Fruit fly (Drosophila melanogaster) whole organism, embryonic: Measurements from ENCODE around the gene CG13676.

Experiments
- Atf3 ChIP-seq: fragments of 200-800 bp; sonication (Bioruptor generic); optimal IDR thresholded peaks from 3 replicates; lab custom pipeline; 2016; ENCODE audit warnings: missing biosample characterization, missing genetic modification characterization
- Awh ChIP-seq: fragments of 200-800 bp; sonication (Bioruptor generic); IDR thresholded peaks from 2 replicates; pipeline ENCODE4, ENCODE4 v1.3.6; 2022; ENCODE audit warnings: missing biosample characterization, missing genetic modification characterization
- B-H1 ChIP-seq: fragments of 200-800 bp; sonication (Bioruptor generic); IDR thresholded peaks from 3 replicates; pipeline ENCODE4 v1.3.6; 2022; ENCODE audit warnings: missing biosample characterization, missing genetic modification characterization
- CG13775 ChIP-seq: fragments of 200-800 bp; sonication (Bioruptor generic); optimal IDR thresholded peaks from 3 replicates; lab custom pipeline; 2017; ENCODE audit warnings: missing biosample characterization, mild to moderate bottlenecking, missing genetic modification characterization
- CG14014 ChIP-seq: fragments of 200-800 bp; sonication (Bioruptor generic); IDR thresholded peaks from 2 replicates; pipeline ENCODE4 v1.3.6; 2022; ENCODE audit warnings: missing biosample characterization, missing genetic modification characterization
- CG14965 ChIP-seq: fragments of 200-800 bp; sonication (Bioruptor generic); optimal IDR thresholded peaks from 2 replicates; lab custom pipeline; 2016; ENCODE audit warnings: missing biosample characterization, missing genetic modification characterization, borderline replicate concordance
- CG15011 ChIP-seq: fragments of 200-800 bp; sonication (Bioruptor generic); optimal IDR thresholded peaks from 3 replicates; lab custom pipeline; 2018; ENCODE audit warnings: missing biosample characterization, mild to moderate bottlenecking, missing genetic modification characterization
- CG17328 ChIP-seq: fragments of 200-800 bp; sonication (Bioruptor generic); IDR thresholded peaks from 2 replicates; pipeline ENCODE4 v1.3.6; 2022; ENCODE audit warnings: missing biosample characterization, missing genetic modification characterization
- CG17361 ChIP-seq: fragments of 200-800 bp; sonication (Bioruptor generic); IDR thresholded peaks from 3 replicates; pipeline ENCODE4 v1.3.6; 2022; ENCODE audit warnings: missing biosample characterization, missing genetic modification characterization
- CG17829 ChIP-seq: fragments of 200-800 bp; optimal IDR thresholded peaks from 2 replicates; lab custom pipeline; 2019; ENCODE audit warnings: missing biosample characterization, mild to moderate bottlenecking, missing genetic modification characterization, moderate library complexity
- CG18011 ChIP-seq: fragments of 200-800 bp; sonication (Bioruptor generic); optimal IDR thresholded peaks from 2 replicates; lab custom pipeline; 2017; ENCODE audit warnings: missing biosample characterization, missing genetic modification characterization, mild to moderate bottlenecking, moderate library complexity, missing genotype
- CG18619 ChIP-seq: fragments of 200-800 bp; sonication (Bioruptor generic); optimal IDR thresholded peaks from 3 replicates; lab custom pipeline; 2017; ENCODE audit warnings: missing biosample characterization, mild to moderate bottlenecking, missing genetic modification characterization
- CG2129 ChIP-seq: fragments of 200-800 bp; sonication (Bioruptor generic); IDR thresholded peaks from 2 replicates; pipeline ENCODE4 v1.3.6; 2022; ENCODE audit warnings: missing biosample characterization, missing genetic modification characterization; ENCODE audit not compliant: partially characterized antibody
- CG2199 ChIP-seq: fragments of 200-800 bp; sonication (Bioruptor generic); IDR thresholded peaks from 3 replicates; pipeline ENCODE4 v1.3.6; 2022; ENCODE audit warnings: missing biosample characterization, missing genetic modification characterization
- CG30431 ChIP-seq: fragments of 200-800 bp; sonication (Bioruptor generic); optimal IDR thresholded peaks from 2 replicates; lab custom pipeline; 2017; ENCODE audit warnings: missing biosample characterization, missing genetic modification characterization
- CG32532 ChIP-seq: fragments of 200-800 bp; sonication (Bioruptor generic); IDR thresholded peaks from 2 replicates; pipeline ENCODE4 v1.3.6; 2022; ENCODE audit warnings: missing biosample characterization, missing genetic modification characterization
- CG3847 ChIP-seq: fragments of 200-800 bp; sonication (Bioruptor generic); IDR thresholded peaks from 2 replicates; pipeline ENCODE4 v1.3.6; 2022; ENCODE audit warnings: missing biosample characterization, missing genetic modification characterization
- CG4360 ChIP-seq: fragments of 200-800 bp; sonication (Bioruptor generic); IDR thresholded peaks from 2 replicates; pipeline ENCODE4 v1.3.6; 2022; ENCODE audit warnings: missing biosample characterization, missing genetic modification characterization
- CG5953 ChIP-seq: fragments of 200-800 bp; sonication (Bioruptor generic); IDR thresholded peaks from 2 replicates; pipeline ENCODE4 v1.3.6; 2022; ENCODE audit warnings: missing biosample characterization, missing genetic modification characterization
- CG6654 ChIP-seq: fragments of 200-800 bp; sonication (Bioruptor generic); optimal IDR thresholded peaks from 2 replicates; lab custom pipeline; 2017; ENCODE audit warnings: missing biosample characterization, mild to moderate bottlenecking, missing genetic modification characterization
- CG6854 ChIP-seq: fragments of 200-800 bp; sonication (Bioruptor generic); optimal IDR thresholded peaks from 3 replicates; lab custom pipeline; 2017; ENCODE audit warnings: missing biosample characterization, mild to moderate bottlenecking, missing genetic modification characterization
- CG7839 ChIP-seq: fragments of 200-800 bp; sonication (Bioruptor generic); optimal IDR thresholded peaks from 3 replicates; lab custom pipeline; 2018; ENCODE audit warnings: missing biosample characterization, mild to moderate bottlenecking, missing genetic modification characterization, moderate library complexity
- CG8478 ChIP-seq: fragments of >200 bp; optimal IDR thresholded peaks from 2 replicates; lab custom pipeline; 2018
- Deaf1 ChIP-seq: fragments of 200-800 bp; optimal IDR thresholded peaks from 3 replicates; lab custom pipeline; 2019; ENCODE audit warnings: missing biosample characterization, mild to moderate bottlenecking, missing genetic modification characterization, moderate library complexity
- Dip3 ChIP-seq: fragments of 200-800 bp; sonication (Bioruptor generic); optimal IDR thresholded peaks from 3 replicates; lab custom pipeline; 2016; ENCODE audit warnings: missing biosample characterization, missing genetic modification characterization
- Doc2 ChIP-seq: fragments of 200-800 bp; sonication (Bioruptor generic); IDR thresholded peaks from 2 replicates; pipeline ENCODE4 v1.3.6; 2022; ENCODE audit warnings: missing biosample characterization, missing genetic modification characterization
- Drgx ChIP-seq: fragments of 200-800 bp; sonication (Bioruptor generic); IDR thresholded peaks from 2 replicates; pipeline ENCODE4 v1.3.6; 2022; ENCODE audit warnings: missing biosample characterization, missing genetic modification characterization
- Hmx ChIP-seq: fragments of 200-800 bp; sonication (Bioruptor generic); optimal IDR thresholded peaks from 2 replicates; lab custom pipeline; 2016; ENCODE audit warnings: missing biosample characterization, missing genetic modification characterization
- Myb ChIP-seq: fragments of 200-800 bp; sonication (Bioruptor generic); optimal IDR thresholded peaks from 2 replicates; lab custom pipeline; 2016; ENCODE audit warnings: missing biosample characterization, missing genetic modification characterization
- NfI ChIP-seq: fragments of 200-800 bp; sonication (Bioruptor generic); optimal IDR thresholded peaks from 3 replicates; lab custom pipeline; 2018; ENCODE audit warnings: missing biosample characterization, mild to moderate bottlenecking, missing genetic modification characterization, moderate library complexity
- Rfx ChIP-seq: fragments of 200-800 bp; sonication (Bioruptor generic); IDR thresholded peaks from 2 replicates; pipeline ENCODE4 v1.3.6; 2022; ENCODE audit warnings: missing biosample characterization, missing genetic modification characterization
- Ssrp ChIP-seq: fragments of 200-800 bp; sonication (Bioruptor generic); optimal IDR thresholded peaks from 2 replicates; lab custom pipeline; 2018; ENCODE audit warnings: missing biosample characterization, mild to moderate bottlenecking, missing genetic modification characterization, moderate library complexity
- Tbp ChIP-seq: fragments of >200 bp; optimal IDR thresholded peaks from 2 replicates; lab custom pipeline; 2018; ENCODE audit warnings: missing biosample characterization, missing genetic modification characterization
- ash1 ChIP-seq: fragments of 200-800 bp; sonication (Bioruptor generic); optimal IDR thresholded peaks from 2 replicates; lab custom pipeline; 2018; ENCODE audit warnings: missing biosample characterization, mild to moderate bottlenecking, missing genetic modification characterization
- dimm ChIP-seq: fragments of 200-800 bp; sonication (Bioruptor generic); IDR thresholded peaks from 2 replicates; pipeline ENCODE4 v1.3.6; 2022; ENCODE audit warnings: missing biosample characterization, missing genetic modification characterization
- dpn ChIP-seq, 2 experiments: fragments of 200-800 bp; sonication (Bioruptor generic); optimal IDR thresholded peaks; 3 replicates each; lab custom pipeline; 2016; ENCODE audit warnings: missing biosample characterization in 2 of 2, missing genetic modification characterization in 2 of 2
- en ChIP-seq: fragments of 200-800 bp; sonication (Bioruptor generic); optimal IDR thresholded peaks from 2 replicates; lab custom pipeline; 2016; ENCODE audit warnings: missing biosample characterization, missing genetic modification characterization
- ham ChIP-seq: fragments of 200-800 bp; sonication (Bioruptor generic); IDR thresholded peaks from 2 replicates; pipeline ENCODE4 v1.3.6; 2022; ENCODE audit warnings: missing biosample characterization, missing genetic modification characterization
- kay ChIP-seq: fragments of 200-800 bp; sonication (Bioruptor generic); optimal IDR thresholded peaks from 2 replicates; lab custom pipeline; 2016; ENCODE audit warnings: missing biosample characterization, missing genetic modification characterization
- luna ChIP-seq: fragments of 200-800 bp; sonication (Bioruptor generic); optimal IDR thresholded peaks from 2 replicates; lab custom pipeline; 2016; ENCODE audit warnings: missing biosample characterization, missing genetic modification characterization
- nerfin-2 ChIP-seq: fragments of 200-800 bp; sonication (Bioruptor generic); IDR thresholded peaks from 2 replicates; pipeline ENCODE4 v1.3.6; 2022; ENCODE audit warnings: missing biosample characterization, missing genetic modification characterization; ENCODE audit not compliant: partially characterized antibody
- prd ChIP-seq, 3 experiments: fragments of >200 bp in 2 of 3; fragments of 200-800 bp in 1 of 3; sonication (Bioruptor generic) in 1 of 3; optimal IDR thresholded peaks in 2 of 3; IDR thresholded peaks in 1 of 3; 2 replicates in 2 of 3; 3 replicates in 1 of 3; pipeline versions ENCODE4 v1.3.6 to Lab custom; 2017 to 2022; ENCODE audit warnings: missing biosample characterization in 1 of 3, missing genetic modification characterization in 1 of 3
- repo ChIP-seq: fragments of 200-800 bp; sonication (Bioruptor generic); optimal IDR thresholded peaks from 2 replicates; lab custom pipeline; 2016; ENCODE audit warnings: missing biosample characterization, missing genetic modification characterization
- ro ChIP-seq: fragments of 200-800 bp; sonication (Bioruptor generic); IDR thresholded peaks from 2 replicates; pipeline ENCODE4 v1.3.6; 2022; ENCODE audit warnings: missing biosample characterization, missing genetic modification characterization
- seq ChIP-seq: fragments of 200-800 bp; sonication (Bioruptor generic); IDR thresholded peaks from 2 replicates; pipeline ENCODE4 v1.3.6; 2022; ENCODE audit warnings: missing biosample characterization, missing genetic modification characterization
- sug ChIP-seq: fragments of 200-800 bp; optimal IDR thresholded peaks from 2 replicates; lab custom pipeline; 2019; ENCODE audit warnings: missing biosample characterization, mild to moderate bottlenecking, missing genetic modification characterization, moderate library complexity
- tap ChIP-seq: fragments of 200-800 bp; optimal IDR thresholded peaks from 3 replicates; lab custom pipeline; 2019; ENCODE audit warnings: missing biosample characterization, mild to moderate bottlenecking, missing genetic modification characterization, moderate library complexity
- trh ChIP-seq: fragments of 200-800 bp; sonication (Bioruptor generic); optimal IDR thresholded peaks from 2 replicates; lab custom pipeline; 2016; ENCODE audit warnings: missing biosample characterization, missing genetic modification characterization

The CG13676 gene

DNA sequence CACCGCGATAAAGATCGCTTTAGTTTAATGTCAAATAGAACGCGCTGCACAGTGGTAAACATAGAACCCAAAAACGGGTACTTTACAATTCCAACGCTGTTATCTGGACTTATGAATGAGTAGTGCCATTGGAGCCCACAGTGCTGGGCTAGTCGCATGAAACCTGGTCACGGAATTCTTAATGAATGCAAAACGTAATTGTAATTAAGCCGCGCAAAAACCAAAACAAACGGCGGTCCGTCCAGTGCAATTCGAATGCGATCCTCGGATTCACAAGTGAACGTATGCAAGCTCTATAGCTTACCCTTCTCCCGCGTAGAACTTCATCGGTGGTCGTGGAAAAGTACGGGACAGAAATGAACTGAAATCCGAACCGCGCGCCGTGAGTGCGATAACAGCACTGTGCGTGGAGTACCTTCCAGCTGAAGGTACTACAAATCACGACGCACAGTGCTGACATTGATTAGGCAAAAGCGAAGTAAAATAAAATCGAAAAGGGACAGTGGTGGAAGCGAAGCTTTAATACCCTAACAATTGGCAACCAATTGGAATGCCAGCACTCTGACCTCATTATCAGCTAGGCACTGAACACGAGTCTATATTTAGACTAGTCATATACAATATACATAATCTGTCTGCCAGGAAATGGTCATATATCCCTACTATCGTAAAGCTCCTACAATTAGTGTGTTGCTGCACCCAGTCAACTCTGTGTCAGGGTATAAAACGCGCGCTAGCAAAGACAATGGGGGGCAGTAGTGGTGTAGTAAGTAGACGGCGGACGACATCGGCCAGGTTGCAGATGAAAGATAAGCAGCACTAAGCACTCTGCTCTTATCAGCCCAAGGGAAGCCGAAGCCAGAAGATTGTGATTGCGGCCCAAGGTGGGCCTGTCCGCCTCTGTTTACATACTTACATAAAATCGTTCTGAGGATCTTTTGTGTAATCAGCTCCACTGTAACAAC, 33.9 kb upstream of the CG13676 start (continued):
- TF ChIP-seq seq (GFP tag; lab: Robert Waterston, UW) (peak; percentile 47), CG2199 (no peak), CG14965 (GFP tag; lab: Kevin White, UChicago) (no peak), luna (GFP tag; lab: Kevin White, UChicago) (peak; percentile 1), ro (GFP tag; lab: Robert Waterston, UW) (no peak), ash1 (GFP tag; lab: Kevin White, UChicago) (no peak), dpn (GFP tag; optimal IDR thresholded peaks at IDR 0.05; lab: Kevin White, UChicago) (peak; percentile 38 to 48), CG14014 (0 out of 2 replicates have a peak, but pooled peaks have one; percentile 5), trh (no peak), Atf3 (GFP tag; lab: Kevin White, UChicago) (peak; percentile 59), Doc2 (GFP tag; lab: Robert Waterston, UW) (0 out of 2 replicates have a peak, but pooled peaks have one; percentile 32), Hmx (GFP tag; lab: Kevin White, UChicago) (no peak), Rfx (0 out of 2 replicates have a peak, but pooled peaks have one; percentile 37), CG2129 (GFP tag; lab: Robert Waterston, UW) (no peak), CG3847 (GFP tag; lab: Robert Waterston, UW) (peak; percentile 23; the same call in 1 of the 2 replicates), CG15011 (GFP tag; lab: Kevin White, UChicago) (no peak), Dip3 (GFP tag; lab: Kevin White, UChicago) (peak; percentile 58), tap (tag; lab: Kevin White, UChicago) (peak; percentile 31), CG17829 (tag; lab: Kevin White, UChicago) (peak; percentile 32), CG7839 (tag; lab: Kevin White, UChicago) (peak; percentile 58), CG17328 (GFP tag; lab: Robert Waterston, UW) (no peak), CG8478 (lab: Kevin White, UChicago) (no peak), en (GFP tag; lab: Kevin White, UChicago) (no peak), CG30431 (no peak), dimm (GFP tag; lab: Robert Waterston, UW) (no peak), repo (no peak), Tbp (GFP tag; lab: Kevin White, UChicago) (no peak), CG13775 (no peak), kay (peak; percentile 43), CG18619 (GFP tag; lab: Kevin White, UChicago) (no peak), CG17361 (GFP tag; lab: Robert Waterston, UW) (0 out of 3 replicates have a peak, but pooled peaks have one; percentile 45), Ssrp (tag; lab: Kevin White, UChicago) (peak; percentile 26), nerfin-2 (GFP tag; lab: Robert Waterston, UW) (no peak), NfI (GFP tag; lab: Kevin White, UChicago) (peak; percentile 24), CG4360 (GFP tag; lab: Robert Waterston, UW) (no peak), Deaf1 (tag; lab: Kevin White, UChicago) (peak; percentile 23), Myb (GFP tag; lab: Kevin White, UChicago) (peak; percentile 25), CG32532 (peak; percentile 64; the same call in 1 of the 2 replicates), Awh (0 out of 2 replicates have a peak, but pooled peaks have one; percentile 25), CG6854 (GFP tag; lab: Kevin White, UChicago) (peak; percentile 38), CG5953 (GFP tag; lab: Robert Waterston, UW) (0 out of 2 replicates have a peak, but pooled peaks have one; percentile 44), prd (optimal IDR thresholded peaks at IDR 0.05; lab: Kevin White, UChicago) (no peak), prd (GFP tag; IDR thresholded peaks at IDR 0.05; lab: Robert Waterston, UW) (peak; percentile 60), B-H1 (GFP tag; lab: Robert Waterston, UW) (no peak; the same call in 2 of the 3 replicates), CG18011 (GFP tag; lab: Kevin White, UChicago) (peak; percentile 26), Drgx (GFP tag; lab: Robert Waterston, UW) (no peak), ham (GFP tag; lab: Robert Waterston, UW) (0 out of 2 replicates have a peak, but pooled peaks have one; percentile 25), CG6654 (GFP tag; lab: Kevin White, UChicago) (peak; percentile 2), sug (tag; lab: Kevin White, UChicago) (peak; percentile 100)
